Worm (Caenorhabditis elegans): ENCODE measurements around the gene C48A7.16.

DNA sequence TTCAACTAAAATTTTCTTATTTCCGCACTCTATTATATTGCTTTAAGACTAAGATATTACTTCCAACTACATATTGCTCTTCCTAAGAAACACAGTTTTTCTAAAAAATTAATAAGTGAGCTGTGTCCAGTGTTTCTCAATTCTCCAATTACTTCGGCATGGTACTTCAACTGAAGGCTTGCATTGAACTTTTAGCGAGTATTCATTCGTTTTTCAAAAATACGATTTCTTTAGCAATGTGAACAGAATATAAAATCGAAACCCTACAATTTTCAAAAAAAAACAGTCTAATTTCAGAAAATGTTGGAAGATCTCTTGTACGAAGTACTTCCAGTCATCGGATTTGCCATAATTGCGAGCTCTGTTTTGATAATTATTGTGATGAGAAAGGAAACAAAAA lies 15.6 kb downstream of the C48A7.16 start, which contains the start of gene srtx-1:
- TF ChIP-seq ama-1 (optimal IDR thresholded peaks at IDR 0.05) (no peak), egl-43 (GFP tag; IDR thresholded peaks at IDR 0.05) (no peak), F49E8.2 (tag; optimal IDR thresholded peaks at IDR 0.05; ENCODE audit: borderline replicate concordance) (no peak)

All from whole organism, L4 larva.